Fruit fly (Drosophila melanogaster) whole organism, embryonic: ENCODE results near the gene Osi21.

Experiments used
- Bteb2 ChIP-seq: fragments of 200-800 bp; sonication (Bioruptor generic); optimal IDR thresholded peaks from 2 replicates; lab custom pipeline; 2016; ENCODE audit warnings: missing biosample characterization, missing genetic modification characterization
- CG1024 ChIP-seq: fragments of 200-800 bp; sonication (Bioruptor generic); IDR thresholded peaks from 2 replicates; pipeline ENCODE4 v1.3.6; 2022; ENCODE audit warnings: missing biosample characterization, missing genetic modification characterization
- CG10959 ChIP-seq: fragments of 200-800 bp; sonication (Bioruptor generic); IDR thresholded peaks from 2 replicates; pipeline ENCODE4 v1.3.6; 2022; ENCODE audit warnings: missing biosample characterization, missing genetic modification characterization
- CG11695 ChIP-seq: fragments of 200-800 bp; sonication (Bioruptor generic); IDR thresholded peaks from 3 replicates; pipeline ENCODE4 v1.3.6; 2022; ENCODE audit warnings: missing biosample characterization, missing genetic modification characterization
- CG11696 ChIP-seq: fragments of 200-800 bp; sonication (Bioruptor generic); IDR thresholded peaks from 2 replicates; pipeline ENCODE4 v1.3.6; 2022; ENCODE audit warnings: missing biosample characterization, missing genetic modification characterization
- CG13624 ChIP-seq: fragments of 200-800 bp; sonication (Bioruptor generic); optimal IDR thresholded peaks from 2 replicates; lab custom pipeline; 2016; ENCODE audit warnings: missing biosample characterization, missing genetic modification characterization
- CG14014 ChIP-seq: fragments of 200-800 bp; sonication (Bioruptor generic); IDR thresholded peaks from 2 replicates; pipeline ENCODE4 v1.3.6; 2022; ENCODE audit warnings: missing biosample characterization, missing genetic modification characterization
- CG14667 ChIP-seq: fragments of 200-800 bp; sonication (Bioruptor generic); IDR thresholded peaks from 2 replicates; pipeline ENCODE4 v1.3.6; 2022; ENCODE audit warnings: missing biosample characterization, missing genetic modification characterization
- CG1529 ChIP-seq: fragments of 200-800 bp; sonication (Bioruptor generic); optimal IDR thresholded peaks from 3 replicates; lab custom pipeline; 2018; ENCODE audit warnings: missing biosample characterization, missing genetic modification characterization
- CG18476 ChIP-seq: fragments of 200-800 bp; sonication (Bioruptor generic); optimal IDR thresholded peaks from 2 replicates; lab custom pipeline; 2016; ENCODE audit warnings: missing biosample characterization, mild to moderate bottlenecking, missing genetic modification characterization
- CG18599 ChIP-seq: fragments of 200-800 bp; sonication (Bioruptor generic); optimal IDR thresholded peaks from 3 replicates; lab custom pipeline; 2017; ENCODE audit warnings: missing biosample characterization, missing genetic modification characterization, mild to moderate bottlenecking, moderate library complexity, missing genetic modification reagents
- CG2678 ChIP-seq: fragments of 200-800 bp; sonication (Bioruptor generic); optimal IDR thresholded peaks from 3 replicates; lab custom pipeline; 2019; ENCODE audit warnings: missing biosample characterization, mild to moderate bottlenecking, missing genetic modification characterization, moderate library complexity
- CG2889 ChIP-seq: fragments of 200-800 bp; sonication (Bioruptor generic); IDR thresholded peaks from 3 replicates; pipeline ENCODE4 v1.3.6; 2022; ENCODE audit warnings: missing biosample characterization, missing genetic modification characterization
- CG30020 ChIP-seq: fragments of 200-800 bp; optimal IDR thresholded peaks from 2 replicates; lab custom pipeline; 2019; ENCODE audit warnings: missing biosample characterization, mild to moderate bottlenecking, missing genetic modification characterization, moderate library complexity
- CG30403 ChIP-seq: fragments of 200-800 bp; sonication (Bioruptor generic); optimal IDR thresholded peaks from 3 replicates; lab custom pipeline; 2016; ENCODE audit warnings: missing biosample characterization, missing genetic modification characterization
- CG4328 ChIP-seq: fragments of 200-800 bp; sonication (Bioruptor generic); optimal IDR thresholded peaks from 3 replicates; lab custom pipeline; 2017; ENCODE audit warnings: missing biosample characterization, missing genetic modification reagents, missing genetic modification characterization
- CG6813 ChIP-seq: fragments of 200-800 bp; sonication (Bioruptor generic); optimal IDR thresholded peaks from 2 replicates; lab custom pipeline; 2017; ENCODE audit warnings: missing biosample characterization, missing genetic modification characterization, mild to moderate bottlenecking, moderate library complexity, missing genetic modification reagents
- CG7745 ChIP-seq: fragments of 200-800 bp; sonication (Bioruptor generic); optimal IDR thresholded peaks from 2 replicates; lab custom pipeline; 2018; ENCODE audit warnings: missing biosample characterization, mild to moderate bottlenecking, missing genetic modification characterization, moderate library complexity
- CG8359 ChIP-seq: fragments of 200-800 bp; sonication (Bioruptor generic); optimal IDR thresholded peaks from 2 replicates; lab custom pipeline; 2017; ENCODE audit warnings: missing biosample characterization, mild to moderate bottlenecking, missing genetic modification characterization, borderline replicate concordance
- CG8924 ChIP-seq: fragments of 200-800 bp; optimal IDR thresholded peaks from 3 replicates; lab custom pipeline; 2019; ENCODE audit warnings: missing biosample characterization, mild to moderate bottlenecking, missing genetic modification characterization, moderate library complexity
- CG9797 ChIP-seq: fragments of 200-800 bp; sonication (Bioruptor generic); optimal IDR thresholded peaks from 3 replicates; lab custom pipeline; 2018; ENCODE audit warnings: missing biosample characterization, mild to moderate bottlenecking, missing genetic modification characterization
- Deaf1 ChIP-seq: fragments of 200-800 bp; optimal IDR thresholded peaks from 3 replicates; lab custom pipeline; 2019; ENCODE audit warnings: missing biosample characterization, mild to moderate bottlenecking, missing genetic modification characterization, moderate library complexity
- Dfd ChIP-seq, 2 experiments: fragments of >200 bp; optimal IDR thresholded peaks; 2 replicates each; lab custom pipeline; 2017; ENCODE audit warnings: missing biosample characterization in 2 of 2, missing genetic modification characterization in 2 of 2
- H15 ChIP-seq: fragments of 200-800 bp; sonication (Bioruptor generic); IDR thresholded peaks from 3 replicates; pipeline ENCODE4 v1.3.6; 2022; ENCODE audit warnings: missing biosample characterization, missing genetic modification characterization
- HmgD ChIP-seq: fragments of 200-800 bp; sonication (Bioruptor generic); optimal IDR thresholded peaks from 3 replicates; lab custom pipeline; 2016; ENCODE audit warnings: missing biosample characterization, missing genetic modification characterization
- Nf-YA ChIP-seq: fragments of 200-800 bp; sonication (Bioruptor generic); IDR thresholded peaks from 2 replicates; pipeline ENCODE4 v1.3.6; 2022; ENCODE audit warnings: missing biosample characterization, missing genetic modification characterization
- Pdp1 ChIP-seq, 2 experiments: fragments of 200-800 bp; sonication (Bioruptor generic); optimal IDR thresholded peaks; 3 replicates each; lab custom pipeline; 2016; ENCODE audit warnings: missing biosample characterization in 2 of 2, missing genetic modification characterization in 2 of 2, mild to moderate bottlenecking in 1 of 2, moderate library complexity in 1 of 2
- Rfx ChIP-seq: fragments of 200-800 bp; sonication (Bioruptor generic); IDR thresholded peaks from 2 replicates; pipeline ENCODE4 v1.3.6; 2022; ENCODE audit warnings: missing biosample characterization, missing genetic modification characterization
- Scr ChIP-seq: fragments of 200-800 bp; sonication (Bioruptor generic); IDR thresholded peaks from 2 replicates; pipeline ENCODE4 v1.3.6; 2022; ENCODE audit warnings: missing biosample characterization, missing genetic modification characterization; ENCODE audit not compliant: partially characterized antibody
- Side ChIP-seq: fragments of 200-800 bp; sonication (Bioruptor generic); optimal IDR thresholded peaks from 2 replicates; lab custom pipeline; 2016; ENCODE audit warnings: missing biosample characterization, missing genetic modification characterization
- Spps ChIP-seq: fragments of 200-800 bp; sonication (Bioruptor generic); optimal IDR thresholded peaks from 2 replicates; lab custom pipeline; 2018; ENCODE audit warnings: missing biosample characterization, mild to moderate bottlenecking, missing genetic modification characterization
- Xbp1 ChIP-seq: fragments of 200-800 bp; sonication (Bioruptor generic); optimal IDR thresholded peaks from 3 replicates; lab custom pipeline; 2016; ENCODE audit warnings: missing biosample characterization, mild to moderate bottlenecking, missing genetic modification characterization
- ac ChIP-seq: fragments of 200-800 bp; sonication (Bioruptor generic); optimal IDR thresholded peaks from 3 replicates; lab custom pipeline; 2017; ENCODE audit warnings: missing biosample characterization, mild to moderate bottlenecking, missing genetic modification characterization
- amos ChIP-seq: fragments of 200-800 bp; sonication (Bioruptor generic); IDR thresholded peaks from 2 replicates; pipeline ENCODE4 v1.3.6; 2022; ENCODE audit warnings: missing biosample characterization, missing genetic modification characterization; ENCODE audit not compliant: partially characterized antibody
- croc ChIP-seq: fragments of 200-800 bp; sonication (Bioruptor generic); conservative IDR thresholded peaks from 3 replicates; pipeline ENCODE4 v1.3.6; 2022; ENCODE audit warnings: missing biosample characterization, missing genetic modification characterization
- cwo ChIP-seq: fragments of 200-800 bp; sonication (Bioruptor generic); optimal IDR thresholded peaks from 3 replicates; lab custom pipeline; 2017; ENCODE audit warnings: missing biosample characterization, missing genetic modification characterization, mild to moderate bottlenecking, moderate library complexity, missing genetic modification reagents
- esg ChIP-seq: fragments of 200-800 bp; sonication (Bioruptor generic); conservative IDR thresholded peaks from 2 replicates; pipeline ENCODE4 v1.3.6; 2022; ENCODE audit warnings: missing biosample characterization, missing genetic modification characterization
- fd102C ChIP-seq: fragments of 200-800 bp; sonication (Bioruptor generic); optimal IDR thresholded peaks from 2 replicates; lab custom pipeline; 2018; ENCODE audit warnings: missing biosample characterization, mild to moderate bottlenecking, missing genetic modification characterization, moderate library complexity
- inv ChIP-seq: fragments of 200-800 bp; sonication (Bioruptor generic); IDR thresholded peaks from 2 replicates; pipeline ENCODE4 v1.3.6; 2022; ENCODE audit warnings: missing biosample characterization, missing genetic modification characterization; ENCODE audit not compliant: partially characterized antibody
- knrl ChIP-seq: fragments of 200-800 bp; sonication (Bioruptor generic); IDR thresholded peaks from 3 replicates; pipeline ENCODE4 v1.3.6; 2022; ENCODE audit warnings: missing biosample characterization, missing genetic modification characterization; ENCODE audit not compliant: partially characterized antibody
- lbe ChIP-seq: fragments of 200-800 bp; sonication (Bioruptor generic); optimal IDR thresholded peaks from 2 replicates; lab custom pipeline; 2016; ENCODE audit warnings: missing biosample characterization, mild to moderate bottlenecking, missing genetic modification characterization
- pan ChIP-seq, 4 experiments: fragments of >200 bp in 3 of 4; fragments of 200-800 bp in 1 of 4; sonication (Bioruptor generic) in 1 of 4; optimal IDR thresholded peaks in 3 of 4; IDR thresholded peaks in 1 of 4; 2 replicates each; pipeline versions ENCODE4 v1.3.6 to Lab custom; 2017 to 2022; ENCODE audit warnings: missing biosample characterization in 2 of 4, missing genetic modification characterization in 2 of 4, mixed read lengths in 1 of 4
- repo ChIP-seq: fragments of 200-800 bp; sonication (Bioruptor generic); optimal IDR thresholded peaks from 2 replicates; lab custom pipeline; 2016; ENCODE audit warnings: missing biosample characterization, missing genetic modification characterization
- salm ChIP-seq: fragments of 200-800 bp; sonication (Bioruptor generic); optimal IDR thresholded peaks from 2 replicates; lab custom pipeline; 2018; ENCODE audit warnings: missing biosample characterization, mild to moderate bottlenecking, missing genetic modification characterization
- so ChIP-seq: fragments of 200-800 bp; sonication (Bioruptor generic); IDR thresholded peaks from 3 replicates; pipeline ENCODE4 v1.3.6; 2022; ENCODE audit warnings: missing biosample characterization, missing genetic modification characterization
- sob ChIP-seq: fragments of 200-800 bp; sonication (Bioruptor generic); IDR thresholded peaks from 2 replicates; pipeline ENCODE4 v1.3.6; 2022; ENCODE audit warnings: missing biosample characterization, missing genetic modification characterization
- stc ChIP-seq: fragments of 200-800 bp; sonication (Bioruptor generic); IDR thresholded peaks from 2 replicates; pipeline ENCODE4 v1.3.6; 2022; ENCODE audit warnings: missing biosample characterization, missing genetic modification characterization
- stwl ChIP-seq: fragments of 200-800 bp; sonication (Bioruptor generic); optimal IDR thresholded peaks from 3 replicates; lab custom pipeline; 2018; ENCODE audit warnings: missing biosample characterization, mild to moderate bottlenecking, missing genetic modification characterization, moderate library complexity
- tin ChIP-seq: fragments of 200-800 bp; sonication (Bioruptor generic); optimal IDR thresholded peaks from 3 replicates; lab custom pipeline; 2016; ENCODE audit warnings: missing biosample characterization, missing genetic modification characterization
- unc-4 ChIP-seq: fragments of 200-800 bp; sonication (Bioruptor generic); IDR thresholded peaks from 2 replicates; pipeline ENCODE4 v1.3.6; 2022; ENCODE audit warnings: missing biosample characterization, missing genetic modification characterization; ENCODE audit not compliant: partially characterized antibody

The Osi21 gene

dm6 chr2L:11280090-11280489 is 5.4 kb downstream of the Osi21 start, which contains the start of gene Ppt2 (continued):
- no peak for TF ChIP-seq CG4328 (GFP tag; lab: Kevin White, UChicago)
- peak; percentile 5 for TF ChIP-seq CG30020
- peak; percentile 21; the same call in 1 of the 2 replicates for TF ChIP-seq Scr (GFP tag; lab: Robert Waterston, UW)
- TF ChIP-seq croc, result no peak
- peak; percentile 71 for TF ChIP-seq HmgD
- peak; percentile 65 for TF ChIP-seq stwl (tag; lab: Kevin White, UChicago)
- no peak for TF ChIP-seq fd102C (GFP tag; lab: Kevin White, UChicago)
- TF ChIP-seq CG14014, result no peak
- no peak for TF ChIP-seq CG8359 (GFP tag; lab: Kevin White, UChicago)
- no peak for TF ChIP-seq CG14667
- no peak for TF ChIP-seq esg
- TF ChIP-seq cwo (GFP tag; lab: Kevin White, UChicago), result no peak
- no peak for TF ChIP-seq CG10959
- TF ChIP-seq salm (tag; lab: Kevin White, UChicago), result no peak
- TF ChIP-seq CG30403 (GFP tag; lab: Kevin White, UChicago), result no peak
- no peak for TF ChIP-seq CG6813 (GFP tag; lab: Kevin White, UChicago)
- no peak for TF ChIP-seq CG7745 (tag; lab: Kevin White, UChicago)
- TF ChIP-seq CG8924 (tag; lab: Kevin White, UChicago), result no peak
- TF ChIP-seq CG9797 (GFP tag; lab: Kevin White, UChicago), result no peak
- TF ChIP-seq CG13624 (GFP tag; lab: Kevin White, UChicago), result peak; percentile 44
- TF ChIP-seq CG18599, result no peak
- TF ChIP-seq repo (GFP tag; lab: Kevin White, UChicago), result no peak
- peak; percentile 52; the same call in 1 of the 2 replicates for TF ChIP-seq sob (GFP tag; lab: Robert Waterston, UW)
- TF ChIP-seq unc-4, result 0 out of 2 replicates have a peak, but pooled peaks have one; percentile 13
- TF ChIP-seq Xbp1 (GFP tag; lab: Kevin White, UChicago), result no peak
- TF ChIP-seq knrl (GFP tag; lab: Robert Waterston, UW), result no peak; the same call in 2 of the 3 replicates
- no peak for TF ChIP-seq pan (optimal IDR thresholded peaks at IDR 0.05; lab: Kevin White, UChicago)
- no peak for TF ChIP-seq pan (GFP tag; optimal IDR thresholded peaks at IDR 0.05 in 1 of 2, IDR thresholded peaks at IDR 0.05 in 1 of 2)
- no peak for TF ChIP-seq so (GFP tag; lab: Robert Waterston, UW)
- TF ChIP-seq tin (GFP tag; lab: Kevin White, UChicago), result no peak
- no peak for TF ChIP-seq CG18476
- no peak for TF ChIP-seq CG11696 (GFP tag; lab: Robert Waterston, UW)
- TF ChIP-seq Dfd (GFP tag; optimal IDR thresholded peaks at IDR 0.05; lab: Kevin White, UChicago), result no peak
- TF ChIP-seq amos, result peak; percentile 25; the same call in 1 of the 2 replicates
- TF ChIP-seq ac (GFP tag; lab: Kevin White, UChicago), result no peak
- TF ChIP-seq Bteb2 (GFP tag; lab: Kevin White, UChicago), result no peak
- no peak for TF ChIP-seq Pdp1 (GFP tag; optimal IDR thresholded peaks at IDR 0.05; lab: Kevin White, UChicago)
- no peak for TF ChIP-seq CG2889 (GFP tag; lab: Robert Waterston, UW)
- no peak for TF ChIP-seq CG1024 (GFP tag; lab: Robert Waterston, UW)
- no peak for TF ChIP-seq lbe
- no peak for TF ChIP-seq CG1529 (GFP tag; lab: Kevin White, UChicago)
- TF ChIP-seq Spps, result no peak
- no peak for TF ChIP-seq inv (GFP tag; lab: Robert Waterston, UW)
- TF ChIP-seq Deaf1, result peak; percentile 39
- no peak for TF ChIP-seq Side (GFP tag; lab: Kevin White, UChicago)
- TF ChIP-seq stc (GFP tag; lab: Robert Waterston, UW), result no peak
- no peak for TF ChIP-seq CG2678 (tag; lab: Kevin White, UChicago)
- no peak for TF ChIP-seq Nf-YA (GFP tag; lab: Robert Waterston, UW)
- TF ChIP-seq CG11695 (GFP tag; lab: Robert Waterston, UW), result no peak
- no peak for TF ChIP-seq Rfx (GFP tag; lab: Robert Waterston, UW)
- no peak for TF ChIP-seq H15 (GFP tag; lab: Robert Waterston, UW)
